Worm (Caenorhabditis elegans) whole organism, young adult: ENCODE data around the gene M03B6.3.

Source experiments
- B0336.3 ChIP-seq: fragments of 200-800 bp; sonication (Bioruptor generic); IDR thresholded peaks from 2 replicates; pipeline ENCODE4 v1.3.6; 2022; ENCODE audit warnings: missing genetic modification characterization, missing compliant biosample characterization
- D2030.7 ChIP-seq: fragments of 200-800 bp; sonication (Bioruptor generic); IDR thresholded peaks from 2 replicates; pipeline ENCODE4 v1.3.6; 2022; ENCODE audit warnings: missing genetic modification reagents, missing genetic modification characterization, missing compliant biosample characterization
- ceh-58 ChIP-seq: fragments of 200-800 bp; sonication (Bioruptor generic); IDR thresholded peaks from 2 replicates; pipeline ENCODE4 v1.3.6; 2022; ENCODE audit warnings: missing genetic modification characterization, missing compliant biosample characterization
- lin-35 ChIP-seq, 3 experiments: fragments of 150-350 bp in 2 of 3; sonication (generic microtip) in 1 of 3; optimal IDR thresholded peaks; 2 replicates each; lab custom pipeline; 2014 to 2018; ENCODE audit warnings: missing biosample characterization in 3 of 3, missing genetic modification characterization in 3 of 3, missing genetic modification reagents in 3 of 3
- lir-1 ChIP-seq: fragments of 200-800 bp; sonication (Bioruptor generic); conservative IDR thresholded peaks from 2 replicates; pipeline ENCODE4 v1.3.6; 2022; ENCODE audit warnings: missing genetic modification reagents, missing genetic modification characterization, missing compliant biosample characterization

- no peak for TF ChIP-seq lir-1 (GFP tag; lab: Robert Waterston, UW)
- TF ChIP-seq ceh-58 (GFP tag; lab: Robert Waterston, UW), result no peak
- TF ChIP-seq D2030.7 (GFP tag; lab: Robert Waterston, UW), result no peak
- TF ChIP-seq B0336.3 (GFP tag; lab: Robert Waterston, UW), result no peak
- TF ChIP-seq lin-35 (GFP tag; optimal IDR thresholded peaks at IDR 0.05; lab: Kevin White, UChicago), result no peak
Measured at ce11 chrX:13871110-13871509, 7.0 kb upstream of the M03B6.3 start.
